Worm (Caenorhabditis elegans) whole organism, young adult: ENCODE results near the gene his-63.

Source experiments
- D2030.7 ChIP-seq: fragments of 200-800 bp; sonication (Bioruptor generic); IDR thresholded peaks from 2 replicates; pipeline ENCODE4 v1.3.6; 2022; ENCODE audit warnings: missing genetic modification reagents, missing genetic modification characterization, missing compliant biosample characterization
- F22D6.2 ChIP-seq: sonication (generic microtip); optimal IDR thresholded peaks from 2 replicates; lab custom pipeline; 2016; ENCODE audit warnings: mild to moderate bottlenecking, missing genetic modification characterization, missing compliant biosample characterization
- F23B12.7 ChIP-seq: sonication (generic microtip); optimal IDR thresholded peaks from 2 replicates; lab custom pipeline; 2017; ENCODE audit warnings: missing genetic modification characterization, mild to moderate bottlenecking, missing compliant biosample characterization, antibody characterized with exemption, moderate library complexity; ENCODE audit not compliant: insufficient read depth
- F33H1.4 ChIP-seq: fragments of 200-800 bp; sonication (Bioruptor generic); IDR thresholded peaks from 2 replicates; pipeline ENCODE4 v1.3.6; 2022; ENCODE audit warnings: missing genetic modification reagents, missing genetic modification characterization, missing compliant biosample characterization
- F39B2.1 ChIP-seq: fragments of 200-800 bp; sonication (Bioruptor generic); IDR thresholded peaks from 2 replicates; pipeline ENCODE4 v1.3.6; 2022; ENCODE audit warnings: missing genetic modification reagents, missing genetic modification characterization, missing compliant biosample characterization
- F49E8.2 ChIP-seq: sonication (generic microtip); optimal IDR thresholded peaks from 3 replicates; lab custom pipeline; 2017; ENCODE audit warnings: missing genetic modification characterization, mild to moderate bottlenecking, missing compliant biosample characterization, antibody characterized with exemption, moderate library complexity; ENCODE audit not compliant: insufficient read depth
- F55B11.4 ChIP-seq: sonication (generic microtip); optimal IDR thresholded peaks from 2 replicates; lab custom pipeline; 2016; ENCODE audit warnings: missing compliant biosample characterization, missing genetic modification characterization, borderline replicate concordance; ENCODE audit not compliant: insufficient read depth
- F57A8.1 ChIP-seq: fragments of 200-800 bp; sonication (Bioruptor generic); optimal IDR thresholded peaks from 2 replicates; lab custom pipeline; 2018; ENCODE audit warnings: mild to moderate bottlenecking, missing genetic modification characterization, moderate library complexity, missing compliant biosample characterization
- Y56A3A.18 ChIP-seq: fragments of 200-800 bp; sonication (Bioruptor generic); IDR thresholded peaks from 2 replicates; pipeline ENCODE4 v1.3.6; 2022; ENCODE audit warnings: missing genetic modification reagents, missing genetic modification characterization, missing compliant biosample characterization
- Y79H2A.3 ChIP-seq: fragments of 200-800 bp; sonication (Bioruptor generic); conservative IDR thresholded peaks from 2 replicates; pipeline ENCODE4 v1.3.6; 2022; ENCODE audit warnings: missing genetic modification reagents, missing genetic modification characterization, missing compliant biosample characterization
- Y95B8A.8 ChIP-seq: fragments of 200-800 bp; sonication (Bioruptor generic); IDR thresholded peaks from 2 replicates; pipeline ENCODE4 v1.3.6; 2022; ENCODE audit warnings: missing genetic modification reagents, missing genetic modification characterization, missing compliant biosample characterization
- ama-1 ChIP-seq, 3 experiments: fragments of 150-350 bp in 1 of 3; sonication (generic microtip) in 2 of 3; optimal IDR thresholded peaks; 2 replicates each; lab custom pipeline; 2014 to 2018; ENCODE audit warnings: missing biosample characterization in 2 of 3, missing genetic modification characterization in 2 of 3, missing genetic modification reagents in 2 of 3
- aptf-2 ChIP-seq: fragments of 200-800 bp; sonication (Bioruptor generic); conservative IDR thresholded peaks from 2 replicates; pipeline ENCODE4 v1.3.6; 2022; ENCODE audit warnings: missing genetic modification reagents, missing genetic modification characterization, missing compliant biosample characterization
- aptf-3 ChIP-seq: fragments of 200-800 bp; sonication (Bioruptor generic); IDR thresholded peaks from 2 replicates; pipeline ENCODE4 v1.3.6; 2022; ENCODE audit warnings: missing genetic modification characterization, missing compliant biosample characterization
- atf-7 ChIP-seq: sonication (generic microtip); optimal IDR thresholded peaks from 2 replicates; lab custom pipeline; 2017; ENCODE audit warnings: mild to moderate bottlenecking, missing genetic modification characterization, missing compliant biosample characterization
- cebp-2 ChIP-seq: fragments of 200-800 bp; sonication (Bioruptor generic); IDR thresholded peaks from 2 replicates; pipeline ENCODE4 v1.3.6; 2022; ENCODE audit warnings: missing genetic modification characterization, missing compliant biosample characterization
- ceh-100 ChIP-seq: fragments of 200-800 bp; sonication (Bioruptor generic); IDR thresholded peaks from 2 replicates; pipeline ENCODE4 v1.3.6; 2022; ENCODE audit warnings: missing genetic modification reagents, missing genetic modification characterization, missing compliant biosample characterization
- ceh-58 ChIP-seq: fragments of 200-800 bp; sonication (Bioruptor generic); IDR thresholded peaks from 2 replicates; pipeline ENCODE4 v1.3.6; 2022; ENCODE audit warnings: missing genetic modification characterization, missing compliant biosample characterization
- ceh-91 ChIP-seq: fragments of 200-800 bp; sonication (Bioruptor generic); IDR thresholded peaks from 2 replicates; pipeline ENCODE4 v1.3.6; 2022; ENCODE audit warnings: missing genetic modification reagents, missing genetic modification characterization, missing compliant biosample characterization
- dox-1 ChIP-seq: fragments of 200-800 bp; sonication (Bioruptor generic); IDR thresholded peaks from 2 replicates; pipeline ENCODE4 v1.3.6; 2022; ENCODE audit warnings: missing genetic modification reagents, missing genetic modification characterization, missing compliant biosample characterization
- dpff-1 ChIP-seq: sonication (generic microtip); optimal IDR thresholded peaks from 2 replicates; lab custom pipeline; 2017; ENCODE audit warnings: mild to moderate bottlenecking, missing genetic modification characterization, missing compliant biosample characterization
- dpl-1 ChIP-seq: fragments of 150-350 bp; optimal IDR thresholded peaks from 2 replicates; lab custom pipeline; 2014; ENCODE audit warnings: missing biosample characterization, missing genetic modification reagents, missing genetic modification characterization
- efl-1 ChIP-seq: fragments of 150-350 bp; optimal IDR thresholded peaks from 2 replicates; lab custom pipeline; 2014; ENCODE audit warnings: missing biosample characterization, missing genetic modification reagents, missing genetic modification characterization
- egl-44 ChIP-seq: fragments of 200-800 bp; sonication (Bioruptor generic); IDR thresholded peaks from 2 replicates; pipeline ENCODE4 v1.3.6; 2022; ENCODE audit warnings: missing genetic modification reagents, missing genetic modification characterization, missing compliant biosample characterization
- fkh-3 ChIP-seq: sonication (generic microtip); optimal IDR thresholded peaks from 2 replicates; lab custom pipeline; 2016; ENCODE audit warnings: mild to moderate bottlenecking, missing genetic modification characterization, missing compliant biosample characterization
- hmg-20 ChIP-seq: fragments of 200-800 bp; sonication (Bioruptor generic); IDR thresholded peaks from 2 replicates; pipeline ENCODE4 v1.3.6; 2022; ENCODE audit warnings: missing genetic modification reagents, missing genetic modification characterization, missing compliant biosample characterization
- let-526 ChIP-seq: fragments of 200-800 bp; sonication (Bioruptor generic); IDR thresholded peaks from 2 replicates; pipeline ENCODE4 v1.3.6; 2022; ENCODE audit warnings: missing genetic modification reagents, missing genetic modification characterization, missing compliant biosample characterization
- lin-40 ChIP-seq: sonication (generic microtip); optimal IDR thresholded peaks from 2 replicates; lab custom pipeline; 2016; ENCODE audit warnings: missing genetic modification characterization, mild to moderate bottlenecking, missing compliant biosample characterization, missing genotype, missing genetic modification reagents
- lin-54 ChIP-seq: fragments of 200-800 bp; sonication (Bioruptor generic); optimal IDR thresholded peaks from 2 replicates; lab custom pipeline; 2018; ENCODE audit warnings: mild to moderate bottlenecking, missing genetic modification characterization, missing compliant biosample characterization
- lsl-1 ChIP-seq: fragments of 200-800 bp; sonication (Bioruptor generic); optimal IDR thresholded peaks from 2 replicates; lab custom pipeline; 2018; ENCODE audit warnings: mild to moderate bottlenecking, missing genetic modification characterization, moderate library complexity, missing compliant biosample characterization
- lsy-27 ChIP-seq: sonication (generic microtip); optimal IDR thresholded peaks from 2 replicates; lab custom pipeline; 2017; ENCODE audit warnings: missing genetic modification characterization, mild to moderate bottlenecking, missing compliant biosample characterization, antibody characterized with exemption, missing genotype, borderline replicate concordance; ENCODE audit not compliant: insufficient read depth
- madf-10 ChIP-seq: sonication (generic microtip); optimal IDR thresholded peaks from 2 replicates; lab custom pipeline; 2016; ENCODE audit warnings: mild to moderate bottlenecking, missing genetic modification characterization, missing compliant biosample characterization
- madf-3 ChIP-seq: fragments of 200-800 bp; sonication (Bioruptor generic); IDR thresholded peaks from 2 replicates; pipeline ENCODE4 v1.3.6; 2022; ENCODE audit warnings: missing genetic modification reagents, missing genetic modification characterization, missing compliant biosample characterization
- madf-8 ChIP-seq: fragments of 200-800 bp; sonication (Bioruptor generic); conservative IDR thresholded peaks from 2 replicates; pipeline ENCODE4 v1.3.6; 2022; ENCODE audit warnings: missing genetic modification reagents, missing genetic modification characterization, missing compliant biosample characterization
- mes-4 ChIP-seq: sonication (generic microtip); optimal IDR thresholded peaks from 2 replicates; lab custom pipeline; 2016; ENCODE audit warnings: missing genotype, missing genetic modification characterization, missing compliant biosample characterization
- mxl-1 ChIP-seq: sonication (generic microtip); optimal IDR thresholded peaks from 2 replicates; lab custom pipeline; 2016; ENCODE audit warnings: missing genetic modification characterization, missing compliant biosample characterization
- nfyb-1 ChIP-seq: fragments of 200-800 bp; sonication (Bioruptor generic); IDR thresholded peaks from 2 replicates; pipeline ENCODE4 v1.3.6; 2022; ENCODE audit warnings: missing genetic modification reagents, missing genetic modification characterization, missing compliant biosample characterization
- nhr-120 ChIP-seq: fragments of 200-800 bp; sonication (Bioruptor generic); IDR thresholded peaks from 2 replicates; pipeline ENCODE4 v1.3.6; 2022; ENCODE audit warnings: missing genetic modification characterization, missing compliant biosample characterization
- nhr-27 ChIP-seq: fragments of 200-800 bp; sonication (Bioruptor generic); optimal IDR thresholded peaks from 2 replicates; lab custom pipeline; 2018; ENCODE audit warnings: mild to moderate bottlenecking, missing genetic modification characterization, moderate library complexity, missing compliant biosample characterization
- nhr-90 ChIP-seq: sonication (generic microtip); optimal IDR thresholded peaks from 2 replicates; lab custom pipeline; 2016; ENCODE audit warnings: missing genotype, mild to moderate bottlenecking, missing genetic modification characterization, missing compliant biosample characterization
- pha-4 ChIP-seq: fragments of 150-350 bp; sonication (generic microtip); optimal IDR thresholded peaks from 2 replicates; lab custom pipeline; 2014; ENCODE audit warnings: missing biosample characterization, missing genetic modification reagents, missing genetic modification characterization
- snpc-1.3 ChIP-seq: sonication (generic microtip); optimal IDR thresholded peaks from 2 replicates; lab custom pipeline; 2017; ENCODE audit warnings: missing genetic modification characterization, mild to moderate bottlenecking, missing compliant biosample characterization, antibody characterized with exemption, moderate library complexity, missing genotype, missing genetic modification reagents; ENCODE audit not compliant: insufficient read depth
- snpc-4 ChIP-seq, 5 experiments: fragments of 150-350 bp in 1 of 5; sonication (generic microtip) in 4 of 5; optimal IDR thresholded peaks; 2 replicates each; lab custom pipeline; 2014 to 2018; ENCODE audit warnings: missing genetic modification characterization in 5 of 5, missing biosample characterization in 3 of 5, antibody characterized with exemption in 2 of 5, mild to moderate bottlenecking in 2 of 5, missing compliant biosample characterization in 2 of 5, missing genotype in 2 of 5, moderate library complexity in 2 of 5, missing genetic modification reagents in 1 of 5
- somi-1 ChIP-seq: fragments of 200-800 bp; sonication (Bioruptor generic); optimal IDR thresholded peaks from 2 replicates; lab custom pipeline; 2018; ENCODE audit warnings: mild to moderate bottlenecking, missing genetic modification characterization, missing compliant biosample characterization
- tlf-1 ChIP-seq: fragments of 200-800 bp; sonication (Bioruptor generic); optimal IDR thresholded peaks from 2 replicates; lab custom pipeline; 2018; ENCODE audit warnings: mild to moderate bottlenecking, missing genetic modification characterization, missing compliant biosample characterization
- zfh-2 ChIP-seq: fragments of 200-800 bp; sonication (Bioruptor generic); conservative IDR thresholded peaks from 2 replicates; pipeline ENCODE4 v1.3.6; 2022; ENCODE audit warnings: missing genetic modification reagents, missing genetic modification characterization, missing compliant biosample characterization
- zim-3 ChIP-seq: sonication (generic microtip); optimal IDR thresholded peaks from 2 replicates; lab custom pipeline; 2017; ENCODE audit warnings: mild to moderate bottlenecking, missing genetic modification characterization, moderate library complexity, missing compliant biosample characterization

his-63 gene

ce11 chrIV:11372366-11372997 is 34.2 kb downstream of the his-63 start, which contains the start of gene cbd-1 (continued):
- TF ChIP-seq atf-7 (tag; lab: Kevin White, UChicago) = no peak
- no peak for TF ChIP-seq F23B12.7
- TF ChIP-seq somi-1 (GFP tag; lab: Kevin White, UChicago) = no peak
- no peak for TF ChIP-seq F39B2.1 (GFP tag; lab: Robert Waterston, UW)
- TF ChIP-seq nhr-27 (tag; lab: Kevin White, UChicago) = no peak
- no peak for TF ChIP-seq F22D6.2 (tag; lab: Kevin White, UChicago)
- no peak for TF ChIP-seq nhr-120 (GFP tag; lab: Robert Waterston, UW)
- TF ChIP-seq dpl-1 (GFP tag; lab: Kevin White, UChicago) = peak; percentile 81
- no peak for TF ChIP-seq madf-10
- no peak for TF ChIP-seq F57A8.1
- TF ChIP-seq lin-54 (GFP tag; lab: Kevin White, UChicago) = peak; percentile 30
- no peak for TF ChIP-seq ama-1 (optimal IDR thresholded peaks at IDR 0.05; lab: Kevin White, UChicago)
- no peak for TF ChIP-seq ama-1 (GFP tag; optimal IDR thresholded peaks at IDR 0.05; lab: Kevin White, UChicago)
- TF ChIP-seq egl-44 = no peak
- no peak for TF ChIP-seq let-526 (GFP tag; lab: Robert Waterston, UW)
- no peak for TF ChIP-seq lin-40 (tag; lab: Kevin White, UChicago)
- TF ChIP-seq aptf-2 (GFP tag; lab: Robert Waterston, UW) = no peak
- TF ChIP-seq ceh-58 (GFP tag; lab: Robert Waterston, UW) = no peak
- no peak for TF ChIP-seq dpff-1 (tag; lab: Kevin White, UChicago)
- peak; percentile 83 for TF ChIP-seq D2030.7 (GFP tag; lab: Robert Waterston, UW)
- no peak for TF ChIP-seq Y56A3A.18 (GFP tag; lab: Robert Waterston, UW)
- TF ChIP-seq zim-3 (tag; lab: Kevin White, UChicago) = no peak
- TF ChIP-seq F49E8.2 (tag; lab: Kevin White, UChicago) = peak; percentile 24
- TF ChIP-seq tlf-1 (GFP tag; lab: Kevin White, UChicago) = peak; percentile 73
- TF ChIP-seq fkh-3 (tag; lab: Kevin White, UChicago) = no peak
- peak; percentile 91 for TF ChIP-seq ceh-91
- TF ChIP-seq madf-8 (GFP tag; lab: Robert Waterston, UW) = peak; percentile 92
- no peak for TF ChIP-seq aptf-3 (GFP tag; lab: Robert Waterston, UW)
- TF ChIP-seq lsy-27 = no peak
- TF ChIP-seq efl-1 (GFP tag; lab: Kevin White, UChicago) = peak; percentile 96
- no peak for TF ChIP-seq dox-1 (GFP tag; lab: Robert Waterston, UW)
- no peak for TF ChIP-seq mes-4 (tag; lab: Kevin White, UChicago)
- TF ChIP-seq pha-4 (tag; lab: Kevin White, UChicago) = no peak
- no peak for TF ChIP-seq ceh-100
- TF ChIP-seq nhr-90 (tag; lab: Kevin White, UChicago) = no peak
- no peak for TF ChIP-seq hmg-20 (GFP tag; lab: Robert Waterston, UW)
- no peak for TF ChIP-seq snpc-4 (GFP tag; optimal IDR thresholded peaks at IDR 0.05; lab: Kevin White, UChicago)
- TF ChIP-seq snpc-4 (tag; optimal IDR thresholded peaks at IDR 0.05; lab: Kevin White, UChicago) = peak in 1 of 4 experiments; percentile 10
- TF ChIP-seq Y79H2A.3 (GFP tag; lab: Robert Waterston, UW) = peak; percentile 70; the same call in 1 of the 2 replicates
- TF ChIP-seq madf-3 (GFP tag; lab: Robert Waterston, UW) = 0 out of 2 replicates have a peak, but pooled peaks have one; percentile 76
- TF ChIP-seq snpc-1.3 (tag; lab: Kevin White, UChicago) = no peak
- no peak for TF ChIP-seq mxl-1 (tag; lab: Kevin White, UChicago)
- TF ChIP-seq cebp-2 (GFP tag; lab: Robert Waterston, UW) = no peak
- no peak for TF ChIP-seq F55B11.4 (tag; lab: Kevin White, UChicago)
- peak; percentile 82 for TF ChIP-seq F33H1.4 (GFP tag; lab: Robert Waterston, UW)
- 0 out of 2 replicates have a peak, but pooled peaks have one; percentile 57 for TF ChIP-seq Y95B8A.8 (GFP tag; lab: Robert Waterston, UW)
- peak; percentile 92 for TF ChIP-seq lsl-1 (GFP tag; lab: Kevin White, UChicago)
- no peak for TF ChIP-seq nfyb-1
- TF ChIP-seq zfh-2 (GFP tag; lab: Robert Waterston, UW) = no peak
